Worm (Caenorhabditis elegans) whole organism, L1 larva: ENCODE data around the gene F54H12.2.

Experiments
- mep-1 ChIP-seq: fragments of 150-350 bp; optimal IDR thresholded peaks from 2 replicates; lab custom pipeline; 2014; ENCODE audit warnings: missing biosample characterization, missing genetic modification characterization
- pag-3 ChIP-seq: sonication (generic microtip); optimal IDR thresholded peaks from 2 replicates; lab custom pipeline; 2017; ENCODE audit warnings: missing genetic modification characterization, mild to moderate bottlenecking, missing compliant biosample characterization, antibody characterized with exemption, borderline replicate concordance; ENCODE audit not compliant: insufficient read depth

- TF ChIP-seq mep-1 (tag; lab: Kevin White, UChicago) (no peak), pag-3 (no peak)
Observed at ce11 chrIII:7973968-7974607, 9.7 kb downstream of the F54H12.2 start.
